Fruit fly (Drosophila melanogaster) whole organism, prepupa: ENCODE data around the gene CG10147.

Experiments used
- Blimp-1 ChIP-seq: fragments of 200-800 bp; sonication (Bioruptor generic); optimal IDR thresholded peaks from 3 replicates; lab custom pipeline; 2017; ENCODE audit warnings: missing biosample characterization, missing genetic modification characterization, mild to moderate bottlenecking, moderate library complexity, missing genetic modification reagents
- CG10669 ChIP-seq: fragments of 200-800 bp; sonication (Bioruptor generic); optimal IDR thresholded peaks from 3 replicates; lab custom pipeline; 2018; ENCODE audit warnings: missing biosample characterization, mild to moderate bottlenecking, missing genetic modification characterization, moderate library complexity
- CG11294 ChIP-seq: fragments of 200-800 bp; sonication (Bioruptor generic); IDR thresholded peaks from 2 replicates; pipeline ENCODE4 v1.3.6; 2022; ENCODE audit warnings: missing biosample characterization, missing genetic modification characterization
- CG11762 ChIP-seq: fragments of 200-800 bp; sonication (Bioruptor generic); optimal IDR thresholded peaks from 3 replicates; lab custom pipeline; 2016; ENCODE audit warnings: missing biosample characterization, missing genetic modification characterization; ENCODE audit not compliant: insufficient read depth
- CG1621 ChIP-seq: fragments of 200-800 bp; sonication (Bioruptor generic); optimal IDR thresholded peaks from 3 replicates; lab custom pipeline; 2018; ENCODE audit warnings: missing biosample characterization, mild to moderate bottlenecking, missing genetic modification characterization
- CG3032 ChIP-seq: fragments of 200-800 bp; optimal IDR thresholded peaks from 2 replicates; lab custom pipeline; 2019; ENCODE audit warnings: missing biosample characterization, mild to moderate bottlenecking, missing genetic modification characterization, moderate library complexity
- CG34406 ChIP-seq: fragments of 200-800 bp; sonication (Bioruptor generic); optimal IDR thresholded peaks from 3 replicates; lab custom pipeline; 2016; ENCODE audit warnings: missing biosample characterization, missing genetic modification characterization
- CG3919 ChIP-seq: fragments of 200-800 bp; sonication (Bioruptor generic); optimal IDR thresholded peaks from 3 replicates; lab custom pipeline; 2016; ENCODE audit warnings: missing biosample characterization, missing genetic modification characterization
- CG6163 ChIP-seq: fragments of 200-800 bp; sonication (Bioruptor generic); IDR thresholded peaks from 3 replicates; pipeline ENCODE4 v1.3.6; 2022; ENCODE audit warnings: missing biosample characterization, missing genetic modification characterization
- CG6276 ChIP-seq: fragments of 200-800 bp; sonication (Bioruptor generic); optimal IDR thresholded peaks from 2 replicates; lab custom pipeline; 2017; ENCODE audit warnings: missing biosample characterization, mild to moderate bottlenecking, missing genetic modification characterization
- CG6792 ChIP-seq: fragments of 200-800 bp; sonication (Bioruptor generic); optimal IDR thresholded peaks from 3 replicates; lab custom pipeline; 2016; ENCODE audit warnings: missing biosample characterization, missing genetic modification characterization
- CG6808 ChIP-seq: fragments of 200-800 bp; sonication (Bioruptor generic); optimal IDR thresholded peaks from 3 replicates; lab custom pipeline; 2017; ENCODE audit warnings: missing biosample characterization, missing genetic modification characterization, mild to moderate bottlenecking, moderate library complexity, missing genetic modification reagents
- CG6854 ChIP-seq: fragments of 200-800 bp; sonication (Bioruptor generic); optimal IDR thresholded peaks from 2 replicates; lab custom pipeline; 2017; ENCODE audit warnings: missing biosample characterization, mild to moderate bottlenecking, missing genetic modification characterization
- Eip78C ChIP-seq: fragments of 200-800 bp; sonication (Bioruptor generic); peaks from one replicate; lab custom pipeline; 2016; ENCODE audit warnings: missing biosample characterization, missing genetic modification characterization
- Hr39 ChIP-seq: fragments of 200-800 bp; sonication (Bioruptor generic); optimal IDR thresholded peaks from 2 replicates; lab custom pipeline; 2016; ENCODE audit warnings: missing biosample characterization, missing genetic modification characterization
- Hr4 ChIP-seq: fragments of 200-800 bp; sonication (Bioruptor generic); optimal IDR thresholded peaks from 3 replicates; lab custom pipeline; 2016; ENCODE audit warnings: missing biosample characterization, missing genetic modification characterization
- Lpt ChIP-seq: fragments of 200-800 bp; sonication (Bioruptor generic); optimal IDR thresholded peaks from 3 replicates; lab custom pipeline; 2016; ENCODE audit warnings: missing biosample characterization, missing genetic modification characterization
- Smox ChIP-seq: fragments of 200-800 bp; sonication (Bioruptor generic); optimal IDR thresholded peaks from 3 replicates; lab custom pipeline; 2016; ENCODE audit warnings: missing biosample characterization, missing genetic modification characterization
- cyc ChIP-seq: fragments of 200-800 bp; sonication (Bioruptor generic); optimal IDR thresholded peaks from 3 replicates; lab custom pipeline; 2016; ENCODE audit warnings: missing biosample characterization, missing genetic modification characterization
- dac ChIP-seq: fragments of 200-800 bp; sonication (Bioruptor generic); optimal IDR thresholded peaks from 2 replicates; lab custom pipeline; 2017; ENCODE audit warnings: missing biosample characterization, mild to moderate bottlenecking, missing genetic modification characterization
- net ChIP-seq: fragments of 200-800 bp; sonication (Bioruptor generic); optimal IDR thresholded peaks from 3 replicates; lab custom pipeline; 2016; ENCODE audit warnings: missing biosample characterization, missing genetic modification characterization
- pdm3 ChIP-seq: fragments of 200-800 bp; sonication (Bioruptor generic); optimal IDR thresholded peaks from 3 replicates; lab custom pipeline; 2016; ENCODE audit warnings: missing biosample characterization, missing genetic modification characterization
- svp ChIP-seq: fragments of 200-800 bp; sonication (Bioruptor generic); peaks from one replicate; lab custom pipeline; 2016; ENCODE audit warnings: missing biosample characterization, missing genetic modification characterization
- vri ChIP-seq: fragments of 200-800 bp; sonication (Bioruptor generic); optimal IDR thresholded peaks from 3 replicates; lab custom pipeline; 2016; ENCODE audit warnings: missing biosample characterization, mild to moderate bottlenecking, missing genetic modification characterization

Gene CG10147

dm6 chr3L:6440462-6440811, 47.8 kb downstream of the CG10147 start (continued):
- TF ChIP-seq CG10669 (GFP tag; lab: Kevin White, UChicago) (no peak), CG6808 (GFP tag; lab: Kevin White, UChicago) (no peak), CG34406 (GFP tag; lab: Kevin White, UChicago) (no peak), CG1621 (tag; lab: Kevin White, UChicago) (no peak), Blimp-1 (GFP tag; lab: Kevin White, UChicago) (no peak), pdm3 (GFP tag; lab: Kevin White, UChicago) (no peak), CG6163 (GFP tag; lab: Robert Waterston, UW) (no peak), vri (GFP tag; lab: Kevin White, UChicago) (peak; percentile 2), Hr4 (no peak), Hr39 (GFP tag; lab: Kevin White, UChicago) (peak; percentile 12), net (no peak), CG3919 (GFP tag; lab: Kevin White, UChicago) (no peak), Smox (GFP tag; lab: Kevin White, UChicago) (peak; percentile 38), cyc (GFP tag; lab: Kevin White, UChicago) (no peak), Lpt (GFP tag; lab: Kevin White, UChicago) (no peak), CG11294 (no peak)

- TF ChIP-seq Eip78C (GFP tag; lab: Kevin White, UChicago) (peak; percentile 65), CG6792 (GFP tag; lab: Kevin White, UChicago) (no peak), Blimp-1 (GFP tag; lab: Kevin White, UChicago) (peak; percentile 64), CG10669 (GFP tag; lab: Kevin White, UChicago) (no peak), CG6276 (GFP tag; lab: Kevin White, UChicago) (no peak), dac (GFP tag; lab: Kevin White, UChicago) (no peak), CG6854 (GFP tag; lab: Kevin White, UChicago) (peak; percentile 69), CG3032 (tag; lab: Kevin White, UChicago) (no peak), cyc (GFP tag; lab: Kevin White, UChicago) (no peak), CG3919 (GFP tag; lab: Kevin White, UChicago) (no peak), net (no peak), svp (GFP tag; lab: Kevin White, UChicago) (peak; percentile 62)
Measured at dm6 chr3L:6439713-6440461, 48.3 kb downstream of the CG10147 start.

DNA sequence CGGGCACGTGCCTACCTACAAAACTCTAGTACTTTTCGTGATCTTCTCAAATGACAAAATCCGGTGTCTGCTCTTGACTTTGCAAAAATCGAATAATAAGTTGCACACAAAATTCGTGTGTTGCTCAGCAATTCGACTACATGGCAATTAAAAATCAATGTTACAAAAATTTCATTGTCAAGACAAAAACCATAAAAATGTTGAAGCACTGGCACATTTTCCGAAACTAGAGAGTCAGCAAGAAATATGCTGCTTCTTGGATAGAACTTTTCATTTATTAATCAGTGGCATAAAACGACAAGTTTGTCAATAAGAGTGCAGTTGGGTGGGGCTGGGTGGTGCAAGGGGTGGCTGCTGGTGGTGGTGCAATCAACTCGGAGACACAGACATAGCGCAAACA, 51.0 kb downstream of the CG10147 start:
- TF ChIP-seq Hr39 (GFP tag; lab: Kevin White, UChicago) (no peak), svp (GFP tag; lab: Kevin White, UChicago) (no peak), CG11762 (GFP tag; lab: Kevin White, UChicago) (no peak)
